Worm (Caenorhabditis elegans): ENCODE measurements around the gene sre-16.

- TF ChIP-seq fos-1 (tag; optimal IDR thresholded peaks at IDR 0.05) (no peak), ceh-16 (tag; optimal IDR thresholded peaks at IDR 0.05) (no peak), aly-2 (tag; optimal IDR thresholded peaks at IDR 0.05) (no peak), skn-1 (tag; optimal IDR thresholded peaks at IDR 0.05) (no peak), lsy-2 (tag; optimal IDR thresholded peaks at IDR 0.05) (no peak), mdl-1 (tag; optimal IDR thresholded peaks at IDR 0.05) (no peak), nhr-11 (tag; optimal IDR thresholded peaks at IDR 0.05) (no peak), blmp-1 (tag; optimal IDR thresholded peaks at IDR 0.05; ENCODE audit: insufficient read depth) (no peak), lin-39 (tag; optimal IDR thresholded peaks at IDR 0.05) (no peak)
Measured at ce11 chrIV:12192104-12192763, 43.7 kb downstream of the sre-16 start.
